Fruit fly (Drosophila melanogaster) whole organism, prepupa: ENCODE measurements around the gene Mal-B2.

ENCODE experiments used
- CG10669 ChIP-seq: fragments of 200-800 bp; sonication (Bioruptor generic); optimal IDR thresholded peaks from 3 replicates; lab custom pipeline; 2018; ENCODE audit warnings: missing biosample characterization, mild to moderate bottlenecking, missing genetic modification characterization, moderate library complexity
- CG11294 ChIP-seq: fragments of 200-800 bp; sonication (Bioruptor generic); IDR thresholded peaks from 2 replicates; pipeline ENCODE4 v1.3.6; 2022; ENCODE audit warnings: missing biosample characterization, missing genetic modification characterization
- CG31627 ChIP-seq: fragments of 200-800 bp; sonication (Bioruptor generic); optimal IDR thresholded peaks from 3 replicates; lab custom pipeline; 2016; ENCODE audit warnings: missing biosample characterization, missing genetic modification characterization
- CG34406 ChIP-seq: fragments of 200-800 bp; sonication (Bioruptor generic); optimal IDR thresholded peaks from 3 replicates; lab custom pipeline; 2016; ENCODE audit warnings: missing biosample characterization, missing genetic modification characterization
- CG3919 ChIP-seq: fragments of 200-800 bp; sonication (Bioruptor generic); optimal IDR thresholded peaks from 3 replicates; lab custom pipeline; 2016; ENCODE audit warnings: missing biosample characterization, missing genetic modification characterization
- CG4318 ChIP-seq: fragments of 200-800 bp; sonication (Bioruptor generic); optimal IDR thresholded peaks from 3 replicates; lab custom pipeline; 2017; ENCODE audit warnings: missing biosample characterization, mild to moderate bottlenecking, missing genetic modification characterization
- CG6276 ChIP-seq: fragments of 200-800 bp; sonication (Bioruptor generic); optimal IDR thresholded peaks from 2 replicates; lab custom pipeline; 2017; ENCODE audit warnings: missing biosample characterization, mild to moderate bottlenecking, missing genetic modification characterization
- CG6854 ChIP-seq: fragments of 200-800 bp; sonication (Bioruptor generic); optimal IDR thresholded peaks from 2 replicates; lab custom pipeline; 2017; ENCODE audit warnings: missing biosample characterization, mild to moderate bottlenecking, missing genetic modification characterization
- CG7368 ChIP-seq: fragments of 200-800 bp; sonication (Bioruptor generic); optimal IDR thresholded peaks from 3 replicates; lab custom pipeline; 2016; ENCODE audit warnings: missing biosample characterization, missing genetic modification characterization
- CG8119 ChIP-seq: fragments of 200-800 bp; sonication (Bioruptor generic); IDR thresholded peaks from 3 replicates; pipeline ENCODE4 v1.3.6; 2022; ENCODE audit warnings: missing biosample characterization, missing genetic modification characterization
- CG9139 ChIP-seq: fragments of 200-800 bp; sonication (Bioruptor generic); optimal IDR thresholded peaks from 3 replicates; lab custom pipeline; 2017; ENCODE audit warnings: missing biosample characterization, mild to moderate bottlenecking, missing genetic modification characterization
- Eip75B ChIP-seq: fragments of 200-800 bp; sonication (Bioruptor generic); optimal IDR thresholded peaks from 3 replicates; lab custom pipeline; 2016; ENCODE audit warnings: missing biosample characterization, missing genetic modification characterization
- Eip93F ChIP-seq: fragments of 200-800 bp; sonication (Bioruptor generic); optimal IDR thresholded peaks from 2 replicates; lab custom pipeline; 2016; ENCODE audit warnings: missing biosample characterization, mild to moderate bottlenecking, missing genetic modification characterization
- Ets21C ChIP-seq: fragments of 200-800 bp; sonication (Bioruptor generic); optimal IDR thresholded peaks from 3 replicates; lab custom pipeline; 2016; ENCODE audit warnings: missing biosample characterization, missing genetic modification characterization
- Ets96B ChIP-seq: fragments of 200-800 bp; optimal IDR thresholded peaks from 2 replicates; lab custom pipeline; 2019; ENCODE audit warnings: missing biosample characterization, mild to moderate bottlenecking, missing genetic modification characterization, moderate library complexity
- Hr39 ChIP-seq: fragments of 200-800 bp; sonication (Bioruptor generic); optimal IDR thresholded peaks from 2 replicates; lab custom pipeline; 2016; ENCODE audit warnings: missing biosample characterization, missing genetic modification characterization
- Hr4 ChIP-seq: fragments of 200-800 bp; sonication (Bioruptor generic); optimal IDR thresholded peaks from 3 replicates; lab custom pipeline; 2016; ENCODE audit warnings: missing biosample characterization, missing genetic modification characterization
- Lpt ChIP-seq: fragments of 200-800 bp; sonication (Bioruptor generic); optimal IDR thresholded peaks from 3 replicates; lab custom pipeline; 2016; ENCODE audit warnings: missing biosample characterization, missing genetic modification characterization
- Met ChIP-seq: fragments of 200-800 bp; sonication (Bioruptor generic); optimal IDR thresholded peaks from 3 replicates; lab custom pipeline; 2016; ENCODE audit warnings: missing biosample characterization, missing genetic modification characterization
- OdsH ChIP-seq: fragments of 200-800 bp; sonication (Bioruptor generic); optimal IDR thresholded peaks from 3 replicates; lab custom pipeline; 2016; ENCODE audit warnings: missing biosample characterization, missing genetic modification characterization
- Sox102F ChIP-seq: fragments of 200-800 bp; sonication (Bioruptor generic); optimal IDR thresholded peaks from 2 replicates; lab custom pipeline; 2016; ENCODE audit warnings: missing biosample characterization, mild to moderate bottlenecking, missing genetic modification characterization
- Sox14 ChIP-seq: fragments of 200-800 bp; sonication (Bioruptor generic); optimal IDR thresholded peaks from 3 replicates; lab custom pipeline; 2016; ENCODE audit warnings: missing biosample characterization, missing genetic modification characterization
- Sox15 ChIP-seq: fragments of 200-800 bp; sonication (Bioruptor generic); optimal IDR thresholded peaks from 3 replicates; lab custom pipeline; 2016; ENCODE audit warnings: missing biosample characterization, missing genetic modification characterization
- achi ChIP-seq: fragments of 200-800 bp; sonication (Bioruptor generic); optimal IDR thresholded peaks from 3 replicates; lab custom pipeline; 2016; ENCODE audit warnings: missing biosample characterization, missing genetic modification characterization
- acj6 ChIP-seq: fragments of 200-800 bp; sonication (Bioruptor generic); optimal IDR thresholded peaks from 3 replicates; lab custom pipeline; 2016; ENCODE audit warnings: missing biosample characterization, missing genetic modification characterization
- cyc ChIP-seq: fragments of 200-800 bp; sonication (Bioruptor generic); optimal IDR thresholded peaks from 3 replicates; lab custom pipeline; 2016; ENCODE audit warnings: missing biosample characterization, missing genetic modification characterization
- dac ChIP-seq: fragments of 200-800 bp; sonication (Bioruptor generic); optimal IDR thresholded peaks from 2 replicates; lab custom pipeline; 2017; ENCODE audit warnings: missing biosample characterization, mild to moderate bottlenecking, missing genetic modification characterization
- dsx ChIP-seq: fragments of 200-800 bp; optimal IDR thresholded peaks from 3 replicates; lab custom pipeline; 2019; ENCODE audit warnings: missing biosample characterization, mild to moderate bottlenecking, missing genetic modification characterization, moderate library complexity; ENCODE audit not compliant: poor library complexity, severe bottlenecking
- esn ChIP-seq: fragments of 200-800 bp; sonication (Bioruptor generic); optimal IDR thresholded peaks from 2 replicates; lab custom pipeline; 2016; ENCODE audit warnings: missing biosample characterization, mild to moderate bottlenecking, missing genetic modification characterization, moderate library complexity
- fd85E ChIP-seq: fragments of 200-800 bp; sonication (Bioruptor generic); optimal IDR thresholded peaks from 3 replicates; lab custom pipeline; 2016; ENCODE audit warnings: missing biosample characterization, missing genetic modification characterization
- fkh ChIP-seq: fragments of 200-800 bp; sonication (Bioruptor generic); optimal IDR thresholded peaks from 3 replicates; lab custom pipeline; 2017; ENCODE audit warnings: missing biosample characterization, mild to moderate bottlenecking, missing genetic modification characterization, moderate library complexity
- net ChIP-seq: fragments of 200-800 bp; sonication (Bioruptor generic); optimal IDR thresholded peaks from 3 replicates; lab custom pipeline; 2016; ENCODE audit warnings: missing biosample characterization, missing genetic modification characterization
- salr ChIP-seq, 2 experiments: fragments of 200-800 bp; sonication (Bioruptor generic); optimal IDR thresholded peaks; 3 replicates each; lab custom pipeline; 2016 to 2018; ENCODE audit warnings: missing biosample characterization in 2 of 2, missing genetic modification characterization in 2 of 2, mild to moderate bottlenecking in 1 of 2
- ss ChIP-seq, 2 experiments: fragments of 200-800 bp; sonication (Bioruptor generic); optimal IDR thresholded peaks; 2 replicates in 1 of 2; 3 replicates in 1 of 2; lab custom pipeline; 2017 to 2018; ENCODE audit warnings: mild to moderate bottlenecking in 2 of 2, missing biosample characterization in 2 of 2, missing genetic modification characterization in 2 of 2, moderate library complexity in 1 of 2
- svp ChIP-seq: fragments of 200-800 bp; sonication (Bioruptor generic); peaks from one replicate; lab custom pipeline; 2016; ENCODE audit warnings: missing biosample characterization, missing genetic modification characterization
- topi ChIP-seq: fragments of 200-800 bp; sonication (Bioruptor generic); optimal IDR thresholded peaks from 3 replicates; lab custom pipeline; 2016; ENCODE audit warnings: missing biosample characterization, missing genetic modification characterization

Gene Mal-B2

dm6 chr2L:11829277-11829676 lies 20.5 kb upstream of the Mal-B2 start, which contains the start of gene esc:
Gene esc (minus strand): TSS chr2L:11829405.
- TF ChIP-seq Eip93F (no peak), CG31627 (GFP tag; lab: Kevin White, UChicago) (peak; percentile 26), cyc (GFP tag; lab: Kevin White, UChicago) (peak; percentile 28), Sox14 (GFP tag; lab: Kevin White, UChicago) (peak; percentile 21)

dm6 chr2L:11833786-11834185 lies 16.0 kb upstream of the Mal-B2 start, which contains the start of gene CG45011:
Gene CG45011 (plus strand): TSS chr2L:11834086.
- no peak for TF ChIP-seq fd85E (GFP tag; lab: Kevin White, UChicago)
- TF ChIP-seq Eip75B (GFP tag; lab: Kevin White, UChicago): no peak
- no peak for TF ChIP-seq Sox102F (GFP tag; lab: Kevin White, UChicago)
- TF ChIP-seq, all 60 proteins: peak for 0

dm6 chr2L:11834308-11834707 lies 15.4 kb upstream of the Mal-B2 start, which contains the start of gene CG45012:
Gene CG45012 (plus strand): TSS chr2L:11834608.
- TF ChIP-seq CG9139 (GFP tag; lab: Kevin White, UChicago) (no peak), Eip93F (no peak)
- TF ChIP-seq, all 60 proteins: peak for 0

dm6 chr2L:11836943-11837342 lies 12.8 kb upstream of the Mal-B2 start, which contains the start of gene Sfp33A4:
Gene Sfp33A4 (plus strand): TSS chr2L:11837243.
- TF ChIP-seq CG9139 (GFP tag; lab: Kevin White, UChicago): no peak
- no peak for TF ChIP-seq fkh
- no peak for TF ChIP-seq salr (GFP tag; optimal IDR thresholded peaks at IDR 0.05; lab: Kevin White, UChicago)
- TF ChIP-seq svp (GFP tag; lab: Kevin White, UChicago): no peak
- no peak for TF ChIP-seq Sox102F (GFP tag; lab: Kevin White, UChicago)
- TF ChIP-seq CG3919 (GFP tag; lab: Kevin White, UChicago): no peak
- TF ChIP-seq CG8119 (GFP tag; lab: Robert Waterston, UW): no peak
- TF ChIP-seq Sox15 (GFP tag; lab: Kevin White, UChicago): no peak
- TF ChIP-seq esn (GFP tag; lab: Kevin White, UChicago): no peak
- TF ChIP-seq fd85E (GFP tag; lab: Kevin White, UChicago): no peak
- TF ChIP-seq OdsH: no peak
- no peak for TF ChIP-seq Ets96B (tag; lab: Kevin White, UChicago)
- TF ChIP-seq Eip93F: no peak
- no peak for TF ChIP-seq dsx
- no peak for TF ChIP-seq Ets21C (GFP tag; lab: Kevin White, UChicago)
- no peak for TF ChIP-seq Hr4 (GFP tag; lab: Kevin White, UChicago)
- TF ChIP-seq CG6854 (GFP tag; lab: Kevin White, UChicago): no peak

- TF ChIP-seq acj6: no peak
- TF ChIP-seq Eip75B (GFP tag; lab: Kevin White, UChicago): no peak
- no peak for TF ChIP-seq CG4318 (GFP tag; lab: Kevin White, UChicago)
- TF ChIP-seq CG11294 (GFP tag; lab: Robert Waterston, UW): no peak
- no peak for TF ChIP-seq Met (GFP tag; lab: Kevin White, UChicago)
- TF ChIP-seq Hr39: no peak
- TF ChIP-seq CG31627 (GFP tag; lab: Kevin White, UChicago): no peak
- TF ChIP-seq CG34406: no peak
- TF ChIP-seq ss (GFP tag; optimal IDR thresholded peaks at IDR 0.05; lab: Kevin White, UChicago): no peak
- TF ChIP-seq Eip93F: no peak
- no peak for TF ChIP-seq Ets21C (GFP tag; lab: Kevin White, UChicago)
- no peak for TF ChIP-seq achi (GFP tag; lab: Kevin White, UChicago)
- no peak for TF ChIP-seq CG10669 (GFP tag; lab: Kevin White, UChicago)
- no peak for TF ChIP-seq Lpt
- no peak for TF ChIP-seq dac (GFP tag; lab: Kevin White, UChicago)
- TF ChIP-seq Hr4 (GFP tag; lab: Kevin White, UChicago): no peak
- no peak for TF ChIP-seq topi (GFP tag; lab: Kevin White, UChicago)
- TF ChIP-seq CG6276 (GFP tag; lab: Kevin White, UChicago): no peak
- TF ChIP-seq CG7368 (GFP tag; lab: Kevin White, UChicago): no peak
- TF ChIP-seq net (GFP tag; lab: Kevin White, UChicago): no peak
Measured at dm6 chr2L:11837413-11837812, 12.3 kb upstream of the Mal-B2 start, which contains the start of gene Sfp33A2. Gene Sfp33A2 (plus strand): TSS chr2L:11837713.
